1 fruit fly cellular context compared by ENCODE assay signal in genomic region chr3L:4239442-4240322, dm6.
TF ChIP-seq lines count a peak whose summit lies in the region.

Gene Sqor (plus strand): TSS chr3L:4240173.

TF ChIP-seq in whole organism, embryonic, 481 proteins besides CTCF, POLR2A, EP300 and RAD21 (continued from another document and continues in another):
- TF ChIP-seq pb (GFP tag; optimal IDR thresholded peaks at IDR 0.05; lab: Kevin White, UChicago), result peak; percentile 88
- TF ChIP-seq CG4282 (GFP tag; optimal IDR thresholded peaks at IDR 0.05; lab: Kevin White, UChicago), result peak; percentile 80
- peak; percentile 52 for TF ChIP-seq NC2α (GFP tag; optimal IDR thresholded peaks at IDR 0.05; lab: Kevin White, UChicago)
- TF ChIP-seq Max (GFP tag; optimal IDR thresholded peaks at IDR 0.05; lab: Kevin White, UChicago), result peak; percentile 61
- peak; percentile 61 to 81 for TF ChIP-seq chif (GFP tag; optimal IDR thresholded peaks at IDR 0.05; lab: Kevin White, UChicago)
- TF ChIP-seq CG33213 (GFP tag; optimal IDR thresholded peaks at IDR 0.05; lab: Kevin White, UChicago), result peak; percentile 79
- no peak for TF ChIP-seq br (optimal IDR thresholded peaks at IDR 0.05; lab: Kevin White, UChicago)
- TF ChIP-seq CG7987 (GFP tag; optimal IDR thresholded peaks at IDR 0.05; lab: Kevin White, UChicago), result peak; percentile 76
- peak; percentile 82 for TF ChIP-seq D19B (GFP tag; optimal IDR thresholded peaks at IDR 0.05; lab: Kevin White, UChicago)
- peak; percentile 10 for TF ChIP-seq CG31388 (GFP tag; optimal IDR thresholded peaks at IDR 0.05; lab: Kevin White, UChicago)
- no peak for TF ChIP-seq hbn (GFP tag; IDR thresholded peaks at IDR 0.05; lab: Robert Waterston, UW; ENCODE audit: partially characterized antibody)
- TF ChIP-seq jumu (GFP tag; optimal IDR thresholded peaks at IDR 0.05; lab: Kevin White, UChicago), result peak; percentile 82
- TF ChIP-seq Side (GFP tag; optimal IDR thresholded peaks at IDR 0.05; lab: Kevin White, UChicago), result peak; percentile 87
- TF ChIP-seq Mes4 (GFP tag; optimal IDR thresholded peaks at IDR 0.05; lab: Kevin White, UChicago), result peak; percentile 71
- TF ChIP-seq ftz-f1 (GFP tag; optimal IDR thresholded peaks at IDR 0.05; lab: Kevin White, UChicago), result peak; percentile 98
- TF ChIP-seq Abd-B (GFP tag; optimal IDR thresholded peaks at IDR 0.05; lab: Kevin White, UChicago), result peak; percentile 90
- peak; percentile 72 for TF ChIP-seq az2 (GFP tag; optimal IDR thresholded peaks at IDR 0.05; lab: Kevin White, UChicago)
- TF ChIP-seq CG13894 (tag; optimal IDR thresholded peaks at IDR 0.05; lab: Kevin White, UChicago), result peak; percentile 85
- peak; percentile 75 for TF ChIP-seq en (GFP tag; optimal IDR thresholded peaks at IDR 0.05; lab: Kevin White, UChicago)
- peak; percentile 34 for TF ChIP-seq CG4707 (GFP tag; optimal IDR thresholded peaks at IDR 0.05; lab: Kevin White, UChicago)
- no peak for TF ChIP-seq ac (GFP tag; optimal IDR thresholded peaks at IDR 0.05; lab: Kevin White, UChicago)
- peak in 1 of 2 experiments; percentile 80 for TF ChIP-seq crp (GFP tag; optimal IDR thresholded peaks at IDR 0.05; lab: Kevin White, UChicago)
- peak; percentile 55 for TF ChIP-seq ewg (GFP tag; optimal IDR thresholded peaks at IDR 0.05; lab: Kevin White, UChicago)
- peak; percentile 64 for TF ChIP-seq D19A (tag; optimal IDR thresholded peaks at IDR 0.05; lab: Kevin White, UChicago)
- peak; percentile 73 for TF ChIP-seq Camta (GFP tag; optimal IDR thresholded peaks at IDR 0.05; lab: Kevin White, UChicago)
- TF ChIP-seq Poxn (GFP tag; IDR thresholded peaks at IDR 0.05; lab: Robert Waterston, UW), result peak; percentile 61
- TF ChIP-seq sob (GFP tag; IDR thresholded peaks at IDR 0.05; lab: Robert Waterston, UW), result peak; percentile 78
- TF ChIP-seq CG4730 (GFP tag; IDR thresholded peaks at IDR 0.05; lab: Robert Waterston, UW), result peak; percentile 76
- TF ChIP-seq CG7839 (tag; optimal IDR thresholded peaks at IDR 0.05; lab: Kevin White, UChicago), result peak; percentile 89
- peak; percentile 78 to 90 for TF ChIP-seq dpn (GFP tag; optimal IDR thresholded peaks at IDR 0.05; lab: Kevin White, UChicago)
- TF ChIP-seq lola (GFP tag; optimal IDR thresholded peaks at IDR 0.05; lab: Kevin White, UChicago), result peak in 1 of 3 experiments; percentile 64
- peak; percentile 72 for TF ChIP-seq CG32772 (GFP tag; IDR thresholded peaks at IDR 0.05; lab: Robert Waterston, UW)
- TF ChIP-seq chn (GFP tag; optimal IDR thresholded peaks at IDR 0.05; lab: Kevin White, UChicago), result peak; percentile 81
- peak; percentile 41; the same call in 1 of the 2 replicates for TF ChIP-seq CG4360 (GFP tag; IDR thresholded peaks at IDR 0.05; lab: Robert Waterston, UW)
- peak; percentile 71 for TF ChIP-seq emc (GFP tag; optimal IDR thresholded peaks at IDR 0.05; lab: Kevin White, UChicago)
- no peak for TF ChIP-seq zen (tag; optimal IDR thresholded peaks at IDR 0.05; lab: Kevin White, UChicago)
- peak; percentile 58 for TF ChIP-seq wek (GFP tag; optimal IDR thresholded peaks at IDR 0.05; lab: Kevin White, UChicago)
- no peak for TF ChIP-seq vnd (GFP tag; IDR thresholded peaks at IDR 0.05; lab: Robert Waterston, UW; ENCODE audit: partially characterized antibody)
- peak; percentile 20 for TF ChIP-seq cg (GFP tag; optimal IDR thresholded peaks at IDR 0.05; lab: Kevin White, UChicago)
- TF ChIP-seq CG12155 (GFP tag; optimal IDR thresholded peaks at IDR 0.05; lab: Kevin White, UChicago), result peak; percentile 66
- TF ChIP-seq z (GFP tag; IDR thresholded peaks at IDR 0.05; lab: Robert Waterston, UW), result no peak
- TF ChIP-seq bowl (GFP tag; IDR thresholded peaks at IDR 0.05; lab: Robert Waterston, UW), result peak; percentile 61
- no peak for TF ChIP-seq odd (GFP tag; optimal IDR thresholded peaks at IDR 0.05; lab: Kevin White, UChicago)
- TF ChIP-seq ab (GFP tag; optimal IDR thresholded peaks at IDR 0.05; lab: Kevin White, UChicago), result peak; percentile 50
- TF ChIP-seq CG8359 (GFP tag; optimal IDR thresholded peaks at IDR 0.05; lab: Kevin White, UChicago; ENCODE audit: borderline replicate concordance), result peak; percentile 17
- peak; percentile 56 for TF ChIP-seq CG10267 (tag; optimal IDR thresholded peaks at IDR 0.05; lab: Kevin White, UChicago)
- TF ChIP-seq CG3065 (GFP tag; optimal IDR thresholded peaks at IDR 0.05; lab: Kevin White, UChicago), result peak; percentile 31
- TF ChIP-seq Scr (GFP tag; IDR thresholded peaks at IDR 0.05; lab: Robert Waterston, UW; ENCODE audit: partially characterized antibody), result peak; percentile 39; the same call in 1 of the 2 replicates
- no peak for TF ChIP-seq CG42726 (GFP tag; IDR thresholded peaks at IDR 0.05; lab: Robert Waterston, UW; ENCODE audit: partially characterized antibody)
- no peak for TF ChIP-seq CG2129 (GFP tag; IDR thresholded peaks at IDR 0.05; lab: Robert Waterston, UW; ENCODE audit: partially characterized antibody)
- peak; percentile 27 for TF ChIP-seq CG12236 (GFP tag; optimal IDR thresholded peaks at IDR 0.05; lab: Kevin White, UChicago)
- TF ChIP-seq CG13296 (GFP tag; optimal IDR thresholded peaks at IDR 0.05; lab: Kevin White, UChicago), result peak; percentile 93
- TF ChIP-seq eyg (GFP tag; optimal IDR thresholded peaks at IDR 0.05; lab: Kevin White, UChicago), result peak; percentile 87
- no peak for TF ChIP-seq CG15479 (GFP tag; optimal IDR thresholded peaks at IDR 0.05; lab: Kevin White, UChicago)
- TF ChIP-seq lab (GFP tag; optimal IDR thresholded peaks at IDR 0.05; lab: Kevin White, UChicago), result peak; percentile 84
- TF ChIP-seq CG1647 (GFP tag; optimal IDR thresholded peaks at IDR 0.05; lab: Kevin White, UChicago), result peak; percentile 71
- peak; percentile 55 for TF ChIP-seq Deaf1 (tag; optimal IDR thresholded peaks at IDR 0.05; lab: Kevin White, UChicago)
- TF ChIP-seq Dek (tag; optimal IDR thresholded peaks at IDR 0.05; lab: Kevin White, UChicago), result peak; percentile 91
- TF ChIP-seq CG2202 (tag; optimal IDR thresholded peaks at IDR 0.05; lab: Kevin White, UChicago), result peak; percentile 43
- TF ChIP-seq CG6654 (GFP tag; optimal IDR thresholded peaks at IDR 0.05; lab: Kevin White, UChicago), result peak; percentile 58
- TF ChIP-seq CG43689 (GFP tag; IDR thresholded peaks at IDR 0.05; lab: Robert Waterston, UW), result no peak; the same call in 1 of the 2 replicates
- TF ChIP-seq Eip74EF (GFP tag; optimal IDR thresholded peaks at IDR 0.05; lab: Kevin White, UChicago), result peak in 1 of 2 experiments; percentile 70
- peak; percentile 71; the same call in 2 of the 3 replicates for TF ChIP-seq jigr1 (GFP tag; IDR thresholded peaks at IDR 0.05; lab: Robert Waterston, UW)
- TF ChIP-seq CG1603 (tag; optimal IDR thresholded peaks at IDR 0.05; lab: Kevin White, UChicago), result peak; percentile 89
- peak; percentile 57 for TF ChIP-seq ken (GFP tag; IDR thresholded peaks at IDR 0.05; lab: Robert Waterston, UW)
- peak; percentile 89 for TF ChIP-seq Hmr (GFP tag; optimal IDR thresholded peaks at IDR 0.05; lab: Kevin White, UChicago)
- TF ChIP-seq vfl (GFP tag; optimal IDR thresholded peaks at IDR 0.05; lab: Kevin White, UChicago), result peak; percentile 83
- TF ChIP-seq HHEX (GFP tag; optimal IDR thresholded peaks at IDR 0.05; lab: Kevin White, UChicago), result peak; percentile 82
- TF ChIP-seq ttk (GFP tag; IDR thresholded peaks at IDR 0.05; lab: Robert Waterston, UW), result peak; percentile 65
- peak; percentile 92 for TF ChIP-seq gem (tag; optimal IDR thresholded peaks at IDR 0.05; lab: Kevin White, UChicago)
- TF ChIP-seq NC2β (GFP tag; optimal IDR thresholded peaks at IDR 0.05; lab: Kevin White, UChicago), result peak; percentile 64
- peak; percentile 68 for TF ChIP-seq gcm (GFP tag; optimal IDR thresholded peaks at IDR 0.05; lab: Kevin White, UChicago)
- no peak for TF ChIP-seq abd-A (tag; optimal IDR thresholded peaks at IDR 0.05; lab: Kevin White, UChicago)
- peak; percentile 85 for TF ChIP-seq dysf (GFP tag; IDR thresholded peaks at IDR 0.05; lab: Robert Waterston, UW)
- TF ChIP-seq CG34224 (GFP tag; IDR thresholded peaks at IDR 0.05; lab: Robert Waterston, UW; ENCODE audit: partially characterized antibody), result no peak
- TF ChIP-seq CG16779 (GFP tag; IDR thresholded peaks at IDR 0.05; lab: Robert Waterston, UW), result peak; percentile 71; the same call in 1 of the 2 replicates
- TF ChIP-seq D (optimal IDR thresholded peaks at IDR 0.05; lab: Kevin White, UChicago), result no peak
- TF ChIP-seq D (GFP tag; optimal IDR thresholded peaks at IDR 0.05; lab: Kevin White, UChicago), result peak; percentile 37
- peak in 1 of 2 experiments; percentile 50 for TF ChIP-seq Hr78 (GFP tag; optimal IDR thresholded peaks at IDR 0.05; lab: Kevin White, UChicago)
- no peak for TF ChIP-seq fru (optimal IDR thresholded peaks at IDR 0.05; lab: Kevin White, UChicago)
- TF ChIP-seq HLH54F (GFP tag; optimal IDR thresholded peaks at IDR 0.05; lab: Kevin White, UChicago), result peak; percentile 87
- TF ChIP-seq tll (GFP tag; optimal IDR thresholded peaks at IDR 0.05; lab: Kevin White, UChicago), result no peak
- peak; percentile 70; the same call in 2 of the 3 replicates for TF ChIP-seq CG2199 (GFP tag; IDR thresholded peaks at IDR 0.05; lab: Robert Waterston, UW)
- peak; percentile 79 for TF ChIP-seq run (tag; optimal IDR thresholded peaks at IDR 0.05; lab: Kevin White, UChicago)
- no peak for TF ChIP-seq CG7271 (tag; optimal IDR thresholded peaks at IDR 0.05; lab: Kevin White, UChicago)
- peak; percentile 63 for TF ChIP-seq CG17328 (GFP tag; IDR thresholded peaks at IDR 0.05; lab: Robert Waterston, UW)
- TF ChIP-seq CG8388 (GFP tag; optimal IDR thresholded peaks at IDR 0.05; lab: Kevin White, UChicago), result peak; percentile 68
- TF ChIP-seq unpg (GFP tag; optimal IDR thresholded peaks at IDR 0.05; lab: Kevin White, UChicago), result peak; percentile 86
- no peak for TF ChIP-seq knrl (GFP tag; IDR thresholded peaks at IDR 0.05; lab: Robert Waterston, UW; ENCODE audit: partially characterized antibody)
- TF ChIP-seq lov (optimal IDR thresholded peaks at IDR 0.05; lab: Kevin White, UChicago), result no peak
- TF ChIP-seq lov (GFP tag; IDR thresholded peaks at IDR 0.05; lab: Robert Waterston, UW), result peak; percentile 59; the same call in 1 of the 3 replicates
- TF ChIP-seq Stat92E (GFP tag; optimal IDR thresholded peaks at IDR 0.05; lab: Kevin White, UChicago), result peak in 1 of 3 experiments; percentile 75
- peak; percentile 89 for TF ChIP-seq Sox102F (GFP tag; optimal IDR thresholded peaks at IDR 0.05; lab: Kevin White, UChicago)
- no peak; the same call in 1 of the 2 replicates for TF ChIP-seq CG11085 (GFP tag; IDR thresholded peaks at IDR 0.05; lab: Robert Waterston, UW)
- peak; percentile 70 for TF ChIP-seq wor (GFP tag; IDR thresholded peaks at IDR 0.05; lab: Robert Waterston, UW)
- peak; percentile 95 for TF ChIP-seq CG7556 (GFP tag; optimal IDR thresholded peaks at IDR 0.05; lab: Kevin White, UChicago)
- peak; percentile 32 for TF ChIP-seq Six4 (GFP tag; optimal IDR thresholded peaks at IDR 0.05; lab: Kevin White, UChicago)
- peak; percentile 66 for TF ChIP-seq CG4424 (GFP tag; optimal IDR thresholded peaks at IDR 0.05; lab: Kevin White, UChicago)
- no peak for TF ChIP-seq ato (GFP tag; IDR thresholded peaks at IDR 0.05; lab: Robert Waterston, UW; ENCODE audit: partially characterized antibody)
- peak; percentile 79 for TF ChIP-seq ind (GFP tag; optimal IDR thresholded peaks at IDR 0.05; lab: Kevin White, UChicago)
- TF ChIP-seq pita (GFP tag; optimal IDR thresholded peaks at IDR 0.05; lab: Kevin White, UChicago), result no peak
- peak; percentile 77 for TF ChIP-seq tgo (GFP tag; IDR thresholded peaks at IDR 0.05; lab: Robert Waterston, UW)
- TF ChIP-seq bbx (GFP tag; IDR thresholded peaks at IDR 0.05; lab: Robert Waterston, UW; ENCODE audit: partially characterized antibody), result no peak
- TF ChIP-seq prd (optimal IDR thresholded peaks at IDR 0.05; lab: Kevin White, UChicago), result no peak
- TF ChIP-seq prd (GFP tag; IDR thresholded peaks at IDR 0.05; lab: Robert Waterston, UW), result peak; percentile 73
- TF ChIP-seq sna (GFP tag; IDR thresholded peaks at IDR 0.05; lab: Robert Waterston, UW; ENCODE audit: partially characterized antibody), result no peak
- peak; percentile 76 for TF ChIP-seq CG32767 (GFP tag; IDR thresholded peaks at IDR 0.05; lab: Robert Waterston, UW)
- peak; percentile 68 for TF ChIP-seq CG5180 (GFP tag; optimal IDR thresholded peaks at IDR 0.05; lab: Kevin White, UChicago)
- peak; percentile 89 to 95 for TF ChIP-seq Hr51 (GFP tag; optimal IDR thresholded peaks at IDR 0.05; lab: Kevin White, UChicago)
- peak; percentile 76 for TF ChIP-seq CG12071 (GFP tag; optimal IDR thresholded peaks at IDR 0.05; lab: Kevin White, UChicago)
- TF ChIP-seq usp (GFP tag; optimal IDR thresholded peaks at IDR 0.05; lab: Kevin White, UChicago), result no peak
- peak; percentile 52 for TF ChIP-seq CG3838 (GFP tag; optimal IDR thresholded peaks at IDR 0.05; lab: Kevin White, UChicago)
- 0 out of 3 replicates have a peak, but pooled peaks have one; percentile 43 for TF ChIP-seq CG6791 (GFP tag; IDR thresholded peaks at IDR 0.05; lab: Robert Waterston, UW; ENCODE audit: partially characterized antibody)
- peak; percentile 70 for TF ChIP-seq CG3163 (GFP tag; optimal IDR thresholded peaks at IDR 0.05; lab: Kevin White, UChicago)
- peak; percentile 51 for TF ChIP-seq CG10654 (GFP tag; optimal IDR thresholded peaks at IDR 0.05; lab: Kevin White, UChicago)
- no peak for TF ChIP-seq hkb (optimal IDR thresholded peaks at IDR 0.05; lab: Kevin White, UChicago)
- peak; percentile 85 for TF ChIP-seq hkb (GFP tag; IDR thresholded peaks at IDR 0.05; lab: Robert Waterston, UW)
- peak; percentile 86 for TF ChIP-seq crc (GFP tag; optimal IDR thresholded peaks at IDR 0.05; lab: Kevin White, UChicago)
- TF ChIP-seq sr (GFP tag; IDR thresholded peaks at IDR 0.05; lab: Robert Waterston, UW), result peak; percentile 61; the same call in 2 of the 3 replicates
- TF ChIP-seq Hey (tag; optimal IDR thresholded peaks at IDR 0.05; lab: Kevin White, UChicago), result peak; percentile 77
- peak; percentile 80 for TF ChIP-seq sd (tag; optimal IDR thresholded peaks at IDR 0.05; lab: Kevin White, UChicago)
- peak; percentile 51; the same call in 1 of the 2 replicates for TF ChIP-seq CG5953 (GFP tag; IDR thresholded peaks at IDR 0.05; lab: Robert Waterston, UW)
- peak; percentile 60 for TF ChIP-seq repo (GFP tag; optimal IDR thresholded peaks at IDR 0.05; lab: Kevin White, UChicago)
- peak; percentile 75 for TF ChIP-seq CG6689 (GFP tag; IDR thresholded peaks at IDR 0.05; lab: Robert Waterston, UW)
- TF ChIP-seq scrt (GFP tag; optimal IDR thresholded peaks at IDR 0.05; lab: Kevin White, UChicago), result peak; percentile 91
- TF ChIP-seq CG18599 (GFP tag; optimal IDR thresholded peaks at IDR 0.05; lab: Kevin White, UChicago), result peak; percentile 88
- TF ChIP-seq CoRest (tag; optimal IDR thresholded peaks at IDR 0.05; lab: Kevin White, UChicago), result peak; percentile 91
- peak; percentile 91 for TF ChIP-seq ems (GFP tag; optimal IDR thresholded peaks at IDR 0.05; lab: Kevin White, UChicago)
- peak; percentile 89 for TF ChIP-seq Fer1 (GFP tag; optimal IDR thresholded peaks at IDR 0.05; lab: Kevin White, UChicago)
